Worm (Caenorhabditis elegans) whole organism, late embryonic: ENCODE results near the gene mtx-2.

Source experiments
- C08G9.2 ChIP-seq: sonication (generic microtip); optimal IDR thresholded peaks from 2 replicates; lab custom pipeline; 2016; ENCODE audit warnings: mild to moderate bottlenecking, missing genetic modification characterization, moderate library complexity, missing compliant biosample characterization
- Y22D7AL.16 ChIP-seq: sonication (generic microtip); optimal IDR thresholded peaks from 2 replicates; lab custom pipeline; 2016; ENCODE audit warnings: missing genetic modification characterization, missing compliant biosample characterization
- ceh-14 ChIP-seq: sonication (generic microtip); optimal IDR thresholded peaks from 2 replicates; lab custom pipeline; 2016; ENCODE audit warnings: missing genotype, missing genetic modification characterization, missing compliant biosample characterization
- ceh-2 ChIP-seq: sonication (generic microtip); optimal IDR thresholded peaks from 2 replicates; lab custom pipeline; 2016; ENCODE audit warnings: missing genotype, missing genetic modification characterization, missing compliant biosample characterization
- ceh-48 ChIP-seq: sonication (generic microtip); optimal IDR thresholded peaks from 2 replicates; lab custom pipeline; 2016; ENCODE audit warnings: missing genetic modification characterization, inconsistent platforms, missing compliant biosample characterization
- ceh-6 ChIP-seq: fragments of 200-800 bp; sonication (Bioruptor generic); optimal IDR thresholded peaks from 2 replicates; lab custom pipeline; 2018; ENCODE audit warnings: mild to moderate bottlenecking, missing genetic modification characterization, missing compliant biosample characterization
- ceh-9 ChIP-seq: sonication (generic microtip); optimal IDR thresholded peaks from 2 replicates; lab custom pipeline; 2016; ENCODE audit warnings: mild to moderate bottlenecking, missing genetic modification characterization, inconsistent platforms, missing compliant biosample characterization
- dve-1 ChIP-seq: sonication (generic microtip); optimal IDR thresholded peaks from 2 replicates; lab custom pipeline; 2017; ENCODE audit warnings: antibody characterized with exemption, mild to moderate bottlenecking, missing genetic modification characterization, missing compliant biosample characterization
- elt-2 ChIP-seq: sonication (generic microtip); optimal IDR thresholded peaks from 2 replicates; lab custom pipeline; 2016; ENCODE audit warnings: missing genetic modification reagents, missing genetic modification characterization, missing compliant biosample characterization
- elt-4 ChIP-seq: sonication (generic microtip); optimal IDR thresholded peaks from 2 replicates; lab custom pipeline; 2016; ENCODE audit warnings: missing genetic modification characterization, missing compliant biosample characterization
- ets-4 ChIP-seq: sonication (generic microtip); optimal IDR thresholded peaks from 2 replicates; lab custom pipeline; 2016; ENCODE audit warnings: missing genetic modification characterization, missing compliant biosample characterization
- fax-1 ChIP-seq: sonication (generic microtip); optimal IDR thresholded peaks from 2 replicates; lab custom pipeline; 2016; ENCODE audit warnings: missing genotype, missing genetic modification characterization, missing compliant biosample characterization
- fkh-6 ChIP-seq: sonication (generic microtip); optimal IDR thresholded peaks from 2 replicates; lab custom pipeline; 2016; ENCODE audit warnings: missing genetic modification characterization, missing compliant biosample characterization
- hlh-13 ChIP-seq: fragments of 200-800 bp; sonication (Bioruptor generic); optimal IDR thresholded peaks from 2 replicates; lab custom pipeline; 2018; ENCODE audit warnings: mild to moderate bottlenecking, missing genetic modification characterization, missing compliant biosample characterization
- hlh-15 ChIP-seq: sonication (generic microtip); optimal IDR thresholded peaks from 2 replicates; lab custom pipeline; 2016; ENCODE audit warnings: missing genetic modification characterization, missing compliant biosample characterization
- hlh-30 ChIP-seq: sonication (generic microtip); optimal IDR thresholded peaks from 2 replicates; lab custom pipeline; 2017; ENCODE audit warnings: antibody characterized with exemption, missing genetic modification characterization, missing compliant biosample characterization; ENCODE audit not compliant: insufficient read depth
- lin-11 ChIP-seq: fragments of 200-800 bp; sonication (Bioruptor generic); optimal IDR thresholded peaks from 2 replicates; lab custom pipeline; 2018; ENCODE audit warnings: mild to moderate bottlenecking, missing genetic modification characterization, missing compliant biosample characterization
- madf-2 ChIP-seq: sonication (generic microtip); optimal IDR thresholded peaks from 2 replicates; lab custom pipeline; 2017; ENCODE audit warnings: missing genetic modification characterization, missing compliant biosample characterization
- nfya-1 ChIP-seq: sonication (generic microtip); optimal IDR thresholded peaks from 2 replicates; lab custom pipeline; 2017; ENCODE audit warnings: missing genetic modification characterization, mild to moderate bottlenecking, missing compliant biosample characterization, antibody characterized with exemption, moderate library complexity
- nhr-11 ChIP-seq: fragments of 150-350 bp; optimal IDR thresholded peaks from 2 replicates; lab custom pipeline; 2014; ENCODE audit warnings: missing biosample characterization, missing genetic modification characterization
- nhr-232 ChIP-seq: sonication (generic microtip); optimal IDR thresholded peaks from 2 replicates; lab custom pipeline; 2016; ENCODE audit warnings: missing genetic modification characterization, missing compliant biosample characterization
- odd-2 ChIP-seq: sonication (generic microtip); optimal IDR thresholded peaks from 2 replicates; lab custom pipeline; 2017; ENCODE audit warnings: antibody characterized with exemption, mild to moderate bottlenecking, missing genetic modification characterization, missing compliant biosample characterization
- pag-3 ChIP-seq: sonication (generic microtip); optimal IDR thresholded peaks from 2 replicates; lab custom pipeline; 2016; ENCODE audit warnings: missing compliant biosample characterization, missing genetic modification characterization, borderline replicate concordance
- pax-1 ChIP-seq: fragments of 150-350 bp; optimal IDR thresholded peaks from 2 replicates; lab custom pipeline; 2014; ENCODE audit warnings: missing biosample characterization, missing genetic modification characterization
- pha-4 ChIP-seq: fragments of 150-350 bp; optimal IDR thresholded peaks from 2 replicates; lab custom pipeline; 2018; ENCODE audit warnings: missing biosample characterization, missing genetic modification reagents, missing genetic modification characterization
- pqm-1 ChIP-seq: sonication (generic microtip); optimal IDR thresholded peaks from 2 replicates; lab custom pipeline; 2016; ENCODE audit warnings: missing genetic modification characterization, missing compliant biosample characterization
- pros-1 ChIP-seq: fragments of 150-350 bp; optimal IDR thresholded peaks from 2 replicates; lab custom pipeline; 2014; ENCODE audit warnings: missing biosample characterization, missing genetic modification reagents, missing genetic modification characterization
- ref-2 ChIP-seq: sonication (generic microtip); optimal IDR thresholded peaks from 2 replicates; lab custom pipeline; 2016; ENCODE audit warnings: missing genetic modification characterization, missing compliant biosample characterization
- rnt-1 ChIP-seq: sonication (generic microtip); optimal IDR thresholded peaks from 2 replicates; lab custom pipeline; 2016; ENCODE audit warnings: missing genetic modification characterization, missing compliant biosample characterization
- sdc-2 ChIP-seq: sonication (generic microtip); optimal IDR thresholded peaks from 2 replicates; lab custom pipeline; 2016; ENCODE audit warnings: missing genotype, missing genetic modification characterization, missing compliant biosample characterization
- tbx-2 ChIP-seq: sonication (generic microtip); optimal IDR thresholded peaks from 2 replicates; lab custom pipeline; 2016; ENCODE audit warnings: missing genetic modification characterization, missing compliant biosample characterization
- tbx-7 ChIP-seq: sonication (generic microtip); optimal IDR thresholded peaks from 2 replicates; lab custom pipeline; 2016; ENCODE audit warnings: missing genotype, missing genetic modification characterization, missing compliant biosample characterization
- ttx-3 ChIP-seq: sonication (generic microtip); optimal IDR thresholded peaks from 2 replicates; lab custom pipeline; 2016; ENCODE audit warnings: missing genetic modification reagents, missing genetic modification characterization, missing compliant biosample characterization
- unc-3 ChIP-seq, 2 experiments: fragments of 200-800 bp in 1 of 2; sonication (Bioruptor generic) in 1 of 2; sonication (generic microtip) in 1 of 2; conservative IDR thresholded peaks in 1 of 2; optimal IDR thresholded peaks in 1 of 2; 2 replicates each; pipeline versions ENCODE4 v1.3.6 to Lab custom; 2016 to 2022; ENCODE audit warnings: missing compliant biosample characterization in 2 of 2, missing genetic modification characterization in 2 of 2, missing genetic modification reagents in 1 of 2
- unc-55 ChIP-seq: sonication (generic microtip); optimal IDR thresholded peaks from 2 replicates; lab custom pipeline; 2017; ENCODE audit warnings: missing biosample characterization, missing genetic modification reagents, missing genetic modification characterization
- unc-86 ChIP-seq: sonication (generic microtip); optimal IDR thresholded peaks from 2 replicates; lab custom pipeline; 2016; ENCODE audit warnings: missing genetic modification characterization, missing compliant biosample characterization
- zip-5 ChIP-seq: sonication (generic microtip); optimal IDR thresholded peaks from 2 replicates; lab custom pipeline; 2016; ENCODE audit warnings: missing genetic modification characterization, missing compliant biosample characterization

Gene mtx-2

ce11 chrIII:7779313-7779712, 15.9 kb upstream of the mtx-2 start:
- TF ChIP-seq nfya-1 (tag; lab: Kevin White, UChicago) (no peak), tbx-2 (tag; lab: Kevin White, UChicago) (no peak), ttx-3 (tag; lab: Kevin White, UChicago) (no peak), pqm-1 (tag; lab: Kevin White, UChicago) (no peak), C08G9.2 (tag; lab: Kevin White, UChicago) (no peak), ceh-6 (no peak), pag-3 (tag; lab: Kevin White, UChicago) (no peak), madf-2 (tag; lab: Kevin White, UChicago) (no peak), ceh-2 (no peak), fkh-6 (tag; lab: Kevin White, UChicago) (no peak), tbx-7 (tag; lab: Kevin White, UChicago) (no peak), ceh-9 (tag; lab: Kevin White, UChicago) (no peak), nhr-11 (tag; lab: Kevin White, UChicago) (no peak), fax-1 (no peak)

- no peak for TF ChIP-seq madf-2 (tag; lab: Kevin White, UChicago)
- no peak for TF ChIP-seq ceh-14 (tag; lab: Kevin White, UChicago)
- no peak for TF ChIP-seq zip-5
- TF ChIP-seq unc-3 (GFP tag; conservative IDR thresholded peaks at IDR 0.05; lab: Robert Waterston, UW), result no peak
- TF ChIP-seq unc-3 (tag; optimal IDR thresholded peaks at IDR 0.05; lab: Kevin White, UChicago), result no peak
- TF ChIP-seq nfya-1 (tag; lab: Kevin White, UChicago), result peak; percentile 81
- TF ChIP-seq unc-55 (GFP tag; lab: Kevin White, UChicago), result peak; percentile 47
- TF ChIP-seq unc-86 (tag; lab: Kevin White, UChicago), result no peak
- TF ChIP-seq ceh-9 (tag; lab: Kevin White, UChicago), result no peak
- TF ChIP-seq pag-3 (tag; lab: Kevin White, UChicago), result no peak
- TF ChIP-seq, all 69 proteins: peak for 2
Measured at ce11 chrIII:7778530-7778929, 15.1 kb upstream of the mtx-2 start.

- TF ChIP-seq elt-4, result no peak
- TF ChIP-seq ref-2 (tag; lab: Kevin White, UChicago), result no peak
- TF ChIP-seq hlh-15 (tag; lab: Kevin White, UChicago), result no peak
- TF ChIP-seq lin-11 (tag; lab: Kevin White, UChicago), result no peak
- TF ChIP-seq elt-2 (tag; lab: Kevin White, UChicago), result no peak
- TF ChIP-seq tbx-2 (tag; lab: Kevin White, UChicago), result no peak
- no peak for TF ChIP-seq pax-1
- no peak for TF ChIP-seq pros-1 (tag; lab: Kevin White, UChicago)
- no peak for TF ChIP-seq odd-2 (tag; lab: Kevin White, UChicago)
- TF ChIP-seq ets-4 (tag; lab: Kevin White, UChicago), result no peak
- TF ChIP-seq hlh-13 (GFP tag; lab: Kevin White, UChicago), result no peak
- TF ChIP-seq rnt-1, result no peak
- TF ChIP-seq ceh-48 (tag; lab: Kevin White, UChicago), result no peak
- no peak for TF ChIP-seq Y22D7AL.16 (tag; lab: Kevin White, UChicago)
- TF ChIP-seq hlh-30, result no peak
- TF ChIP-seq nhr-232 (tag; lab: Kevin White, UChicago), result no peak
- TF ChIP-seq dve-1, result no peak
- TF ChIP-seq pag-3 (tag; lab: Kevin White, UChicago), result no peak
Measured at ce11 chrIII:7775983-7776440, 12.6 kb upstream of the mtx-2 start, which contains the start of gene bath-15. Gene bath-15, minus strand, starts transcription at chrIII:7776033.

- TF ChIP-seq ttx-3 (tag; lab: Kevin White, UChicago) (no peak), dve-1 (no peak), sdc-2 (tag; lab: Kevin White, UChicago) (no peak), pha-4 (tag; lab: Kevin White, UChicago) (no peak), ceh-48 (tag; lab: Kevin White, UChicago) (no peak), ceh-14 (tag; lab: Kevin White, UChicago) (no peak)
Measured at ce11 chrIII:7773791-7774190, 10.4 kb upstream of the mtx-2 start.
